Fruit fly (Drosophila melanogaster): ENCODE results near the gene Fer3HCH.

- TF ChIP-seq Hr96 (GFP tag; optimal IDR thresholded peaks at IDR 0.05) (no peak), CG14711 (tag; optimal IDR thresholded peaks at IDR 0.05) (no peak), cic (GFP tag; optimal IDR thresholded peaks at IDR 0.05) (no peak), pad (GFP tag; optimal IDR thresholded peaks at IDR 0.05) (no peak), CG33017 (tag; optimal IDR thresholded peaks at IDR 0.05) (no peak), CG12768 (GFP tag; optimal IDR thresholded peaks at IDR 0.05) (no peak), Mnt (GFP tag; optimal IDR thresholded peaks at IDR 0.05) (no peak), Crg-1 (GFP tag; optimal IDR thresholded peaks at IDR 0.05) (no peak), tj (GFP tag; optimal IDR thresholded peaks at IDR 0.05) (no peak), bab1 (GFP tag; optimal IDR thresholded peaks at IDR 0.05) (peak; percentile 21), kay (GFP tag; ENCODE audit: borderline replicate concordance) (no peak), CG7045 (GFP tag; optimal IDR thresholded peaks at IDR 0.05) (no peak)
These were observed 35.1 kb upstream of the Fer3HCH start for dm6 chrX:13143100-13143499.

All from whole organism, adult.